Worm (Caenorhabditis elegans) whole organism, early embryonic: ENCODE data around the gene K08D10.14.
"Not testable (repeated sequence)": the region's sequence is repeated elsewhere in the genome, so short reads cannot be mapped to it uniquely, and the experiment has no call there.

ENCODE experiments used
- B0310.2 ChIP-seq: sonication (generic microtip); optimal IDR thresholded peaks from 2 replicates; lab custom pipeline; 2016; ENCODE audit warnings: mild to moderate bottlenecking, missing genetic modification characterization, missing compliant biosample characterization
- F13C5.2 ChIP-seq: sonication (generic microtip); optimal IDR thresholded peaks from 2 replicates; lab custom pipeline; 2017; ENCODE audit warnings: mild to moderate bottlenecking, missing genetic modification characterization, inconsistent platforms, missing compliant biosample characterization
- aly-1 ChIP-seq: sonication (generic microtip); optimal IDR thresholded peaks from 2 replicates; lab custom pipeline; 2016; ENCODE audit warnings: missing genetic modification characterization, missing compliant biosample characterization
- ama-1 ChIP-seq: fragments of 150-350 bp; optimal IDR thresholded peaks from 2 replicates; lab custom pipeline; 2014
- ceh-13 ChIP-seq: fragments of 200-800 bp; sonication (Bioruptor generic); optimal IDR thresholded peaks from 2 replicates; lab custom pipeline; 2018; ENCODE audit warnings: mild to moderate bottlenecking, missing genetic modification characterization, missing compliant biosample characterization
- ceh-36 ChIP-seq: sonication (generic microtip); optimal IDR thresholded peaks from 2 replicates; lab custom pipeline; 2016; ENCODE audit warnings: missing genetic modification characterization, inconsistent platforms, missing compliant biosample characterization
- ets-7 ChIP-seq: sonication (generic microtip); optimal IDR thresholded peaks from 2 replicates; lab custom pipeline; 2016; ENCODE audit warnings: missing genotype, missing genetic modification characterization, missing compliant biosample characterization
- flt-1 ChIP-seq: fragments of 200-800 bp; sonication (Bioruptor generic); IDR thresholded peaks from 2 replicates; pipeline ENCODE4 v1.3.6; 2022; ENCODE audit warnings: missing genetic modification characterization, missing compliant biosample characterization
- hmbx-1 ChIP-seq: sonication (generic microtip); optimal IDR thresholded peaks from 2 replicates; lab custom pipeline; 2016; ENCODE audit warnings: mild to moderate bottlenecking, missing genetic modification characterization, missing compliant biosample characterization
- hmg-4 ChIP-seq: fragments of 200-800 bp; sonication (Bioruptor generic); optimal IDR thresholded peaks from 2 replicates; lab custom pipeline; 2018; ENCODE audit warnings: mild to moderate bottlenecking, missing genetic modification characterization, missing compliant biosample characterization
- hnd-1 ChIP-seq: sonication (generic microtip); optimal IDR thresholded peaks from 2 replicates; lab custom pipeline; 2016; ENCODE audit warnings: missing genetic modification characterization, missing compliant biosample characterization
- pes-1 ChIP-seq: fragments of 200-800 bp; sonication (Bioruptor generic); IDR thresholded peaks from 2 replicates; pipeline ENCODE4 v1.3.6; 2022; ENCODE audit warnings: missing genetic modification reagents, missing genetic modification characterization, missing compliant biosample characterization
- scrt-1 ChIP-seq: fragments of 200-800 bp; sonication (Bioruptor generic); IDR thresholded peaks from 2 replicates; pipeline ENCODE4 v1.3.6; 2022; ENCODE audit warnings: missing genetic modification characterization, missing compliant biosample characterization
- sea-1 ChIP-seq: fragments of 200-800 bp; sonication (Bioruptor generic); conservative IDR thresholded peaks from 2 replicates; pipeline ENCODE4 v1.3.6; 2022; ENCODE audit warnings: missing genetic modification characterization, missing compliant biosample characterization
- tbx-11 ChIP-seq: fragments of 200-800 bp; sonication (Bioruptor generic); IDR thresholded peaks from 2 replicates; pipeline ENCODE4 v1.3.6; 2022; ENCODE audit warnings: missing genetic modification characterization, missing compliant biosample characterization
- tbx-37 ChIP-seq: fragments of 200-800 bp; sonication (Bioruptor generic); conservative IDR thresholded peaks from 2 replicates; pipeline ENCODE4 v1.3.6; 2022; ENCODE audit warnings: missing genetic modification reagents, missing genetic modification characterization, missing compliant biosample characterization
- tra-4 ChIP-seq: sonication (generic microtip); optimal IDR thresholded peaks from 2 replicates; lab custom pipeline; 2017; ENCODE audit warnings: missing genetic modification characterization, missing compliant biosample characterization

The K08D10.14 gene

DNA sequence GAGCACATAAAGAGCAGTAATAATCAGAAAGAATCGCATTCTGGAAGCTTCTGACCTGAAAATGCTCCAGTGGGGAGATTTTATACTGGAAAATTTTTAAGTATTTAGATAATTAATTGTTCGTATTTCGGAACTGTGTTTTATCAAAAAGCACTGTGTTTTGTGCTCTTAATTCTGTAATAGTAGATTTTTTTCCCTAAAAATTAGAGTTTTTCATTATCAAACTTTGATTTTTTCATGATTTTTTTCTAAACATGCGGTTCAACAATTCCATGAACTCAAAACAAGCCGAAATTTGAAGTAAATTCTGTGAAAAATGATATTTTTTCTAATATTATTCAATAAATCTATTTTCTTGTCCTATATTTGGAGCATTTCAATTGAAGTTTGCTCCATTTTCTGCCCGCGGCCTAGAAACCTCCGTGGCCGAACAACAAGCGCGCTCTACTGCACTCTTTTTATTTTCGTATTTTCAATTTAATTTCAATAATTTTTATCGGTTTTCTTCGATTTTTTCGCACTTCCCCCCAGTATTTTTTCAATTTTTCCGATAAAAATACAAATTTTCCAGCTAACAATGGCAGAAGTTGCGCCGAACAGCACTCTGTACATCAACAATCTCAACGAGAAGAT lies 16.9 kb downstream of the K08D10.14 start, which contains the start of the genes K08D10.13 and rnp-2:
TSS of gene K08D10.13 (minus strand) at position 51 of the 633 bp plus-strand sequence.
TSS of gene rnp-2 (plus strand) at position 546 of the 633 bp plus-strand sequence.
- TF ChIP-seq scrt-1 (GFP tag; lab: Robert Waterston, UW): no peak
- no peak for TF ChIP-seq pes-1 (GFP tag; lab: Robert Waterston, UW)
- TF ChIP-seq tbx-37: 0 out of 2 replicates have a peak, but pooled peaks have one; percentile 27
- TF ChIP-seq flt-1: no peak
- TF ChIP-seq tbx-11 (GFP tag; lab: Robert Waterston, UW): no peak
- TF ChIP-seq ets-7 (tag; lab: Kevin White, UChicago): no peak
- no peak for TF ChIP-seq ama-1
- TF ChIP-seq hmg-4 (GFP tag; lab: Kevin White, UChicago): no peak
- TF ChIP-seq B0310.2 (tag; lab: Kevin White, UChicago): no peak

DNA sequence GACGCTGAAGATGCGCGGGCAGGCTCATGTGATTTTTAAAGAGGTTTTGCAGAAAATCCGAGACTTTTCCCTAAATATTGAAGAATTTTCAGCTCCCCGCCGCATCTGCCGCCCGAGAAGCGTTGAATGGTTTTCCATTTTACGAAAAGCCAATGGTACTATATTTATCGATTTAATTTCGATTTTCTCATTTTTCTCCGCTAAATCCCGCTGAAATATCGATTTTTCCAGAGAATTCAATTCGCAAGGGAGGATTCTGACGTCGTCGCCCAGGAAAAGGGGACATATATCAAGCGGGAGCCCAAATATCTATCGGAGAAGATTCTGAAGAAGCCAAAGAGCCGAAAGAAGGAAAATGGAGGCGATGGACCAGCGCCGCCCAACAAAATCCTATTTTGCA lies 17.5 kb downstream of the K08D10.14 start:
- TF ChIP-seq B0310.2 (tag; lab: Kevin White, UChicago) (no peak), ama-1 (no peak)

DNA sequence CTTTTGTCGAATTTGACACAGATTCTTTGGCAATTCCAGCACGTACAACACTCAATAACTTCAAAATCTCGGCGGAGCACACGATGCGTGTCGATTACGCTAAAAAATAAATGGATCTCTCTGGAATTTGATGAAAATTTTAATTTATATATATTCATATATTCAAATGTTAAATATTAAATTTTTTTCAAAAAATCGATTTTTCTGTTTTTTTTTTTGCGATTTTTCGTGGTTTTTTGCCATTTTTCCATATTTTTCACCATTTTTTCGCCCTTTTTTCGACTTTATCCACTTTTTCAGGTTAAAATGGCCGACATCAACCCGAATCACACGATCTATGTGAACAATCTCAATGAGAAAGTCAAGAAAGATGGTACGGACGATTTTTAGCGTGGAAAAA lies 19.0 kb downstream of the K08D10.14 start, which contains the start of gene rnp-3:
TSS of gene rnp-3 (plus strand) at position 301 of the 400 bp plus-strand sequence.
- no peak for TF ChIP-seq ceh-13
- no peak for TF ChIP-seq ceh-36
- TF ChIP-seq ama-1: no peak
- no peak for TF ChIP-seq flt-1
- no peak for TF ChIP-seq B0310.2 (tag; lab: Kevin White, UChicago)
- no peak for TF ChIP-seq tbx-37
- no peak for TF ChIP-seq aly-1 (tag; lab: Kevin White, UChicago)
- TF ChIP-seq hnd-1 (tag; lab: Kevin White, UChicago): no peak
- no peak for TF ChIP-seq F13C5.2 (tag; lab: Kevin White, UChicago)
- no peak for TF ChIP-seq hmbx-1 (tag; lab: Kevin White, UChicago)
- no peak for TF ChIP-seq hmg-4 (GFP tag; lab: Kevin White, UChicago)
- TF ChIP-seq sea-1 (GFP tag; lab: Robert Waterston, UW): no peak
- no peak for TF ChIP-seq scrt-1 (GFP tag; lab: Robert Waterston, UW)
- TF ChIP-seq tbx-11 (GFP tag; lab: Robert Waterston, UW): no peak
- TF ChIP-seq tra-4: no peak

DNA sequence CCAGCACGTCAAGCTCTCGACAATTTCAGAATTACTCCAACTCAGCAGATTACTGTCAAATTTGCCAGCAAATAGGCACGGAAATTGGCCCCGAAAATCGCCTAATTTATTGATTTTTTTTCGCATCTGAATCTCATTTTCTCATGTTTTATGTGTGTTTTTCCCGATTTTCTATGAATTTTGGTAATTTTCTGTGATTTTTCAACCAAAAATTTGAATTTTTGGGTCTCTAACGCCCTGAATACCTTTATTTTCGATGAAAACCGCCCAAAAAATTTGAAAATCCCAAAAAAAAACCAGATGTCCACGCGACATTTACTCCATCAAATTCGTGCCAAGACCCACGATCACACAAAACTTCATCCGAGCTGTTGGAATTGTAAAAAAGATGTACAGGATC lies 21.3 kb downstream of the K08D10.14 start, which contains the start of gene dnj-15:
TSS of gene dnj-15 (plus strand) at position 301 of the 400 bp plus-strand sequence.
- TF ChIP-seq scrt-1 (GFP tag; lab: Robert Waterston, UW) (no peak), F13C5.2 (tag; lab: Kevin White, UChicago) (no peak), ama-1 (no peak), sea-1 (GFP tag; lab: Robert Waterston, UW) (no peak), tra-4 (no peak), aly-1 (tag; lab: Kevin White, UChicago) (no peak)

DNA sequence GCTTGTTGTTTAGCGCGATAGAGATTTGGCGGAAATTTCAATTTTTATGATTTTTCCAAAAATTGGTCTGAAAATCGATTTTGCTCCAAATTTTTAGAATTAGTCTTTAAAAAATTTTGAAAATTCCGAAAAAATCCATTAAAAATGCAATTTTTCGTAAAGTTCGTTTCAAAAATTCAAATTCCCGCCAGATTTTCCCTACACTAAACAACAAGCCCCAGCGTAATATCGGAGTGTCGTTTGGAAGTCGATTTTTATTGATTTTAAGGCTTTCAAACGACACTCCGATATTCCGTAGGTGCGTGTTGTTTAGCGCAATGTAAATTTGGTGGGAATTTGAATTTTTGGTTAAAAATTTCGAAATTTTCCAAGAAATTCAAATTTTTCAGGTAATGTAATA lies 21.9 kb downstream of the K08D10.14 start:
- TF ChIP-seq ets-7 (tag; lab: Kevin White, UChicago) (no peak), hnd-1 (tag; lab: Kevin White, UChicago) (no peak), ceh-13 (no peak), sea-1 (GFP tag; lab: Robert Waterston, UW) (no peak), flt-1 (no peak), B0310.2 (tag; lab: Kevin White, UChicago) (no peak), tra-4 (no peak), ceh-36 (no peak), scrt-1 (GFP tag; lab: Robert Waterston, UW) (no peak)

- TF ChIP-seq scrt-1 (GFP tag; lab: Robert Waterston, UW) (no peak), tra-4 (no peak), hmg-4 (GFP tag; lab: Kevin White, UChicago) (no peak), sea-1 (GFP tag; lab: Robert Waterston, UW) (no peak), ets-7 (tag; lab: Kevin White, UChicago) (no peak), B0310.2 (tag; lab: Kevin White, UChicago) (no peak), hnd-1 (tag; lab: Kevin White, UChicago) (no peak), tbx-37 (no peak), ama-1 (no peak), pes-1 (GFP tag; lab: Robert Waterston, UW) (no peak), F13C5.2 (tag; lab: Kevin White, UChicago) (no peak), ceh-13 (no peak), ceh-36 (no peak), flt-1 (no peak), tbx-11 (GFP tag; lab: Robert Waterston, UW) (no peak), hmbx-1 (tag; lab: Kevin White, UChicago) (no peak), aly-1 (tag; lab: Kevin White, UChicago) (no peak)
These were observed 22.8 kb downstream of the K08D10.14 start for ce11 chrIV:4177560-4177959.

ce11 chrIV:4178424-4178823 lies 23.7 kb downstream of the K08D10.14 start, which contains the start of gene tsen-34:
Gene tsen-34 (plus strand): TSS chrIV:4178457.
- TF ChIP-seq pes-1 (GFP tag; lab: Robert Waterston, UW) (no peak), ama-1 (peak; percentile 4)

DNA sequence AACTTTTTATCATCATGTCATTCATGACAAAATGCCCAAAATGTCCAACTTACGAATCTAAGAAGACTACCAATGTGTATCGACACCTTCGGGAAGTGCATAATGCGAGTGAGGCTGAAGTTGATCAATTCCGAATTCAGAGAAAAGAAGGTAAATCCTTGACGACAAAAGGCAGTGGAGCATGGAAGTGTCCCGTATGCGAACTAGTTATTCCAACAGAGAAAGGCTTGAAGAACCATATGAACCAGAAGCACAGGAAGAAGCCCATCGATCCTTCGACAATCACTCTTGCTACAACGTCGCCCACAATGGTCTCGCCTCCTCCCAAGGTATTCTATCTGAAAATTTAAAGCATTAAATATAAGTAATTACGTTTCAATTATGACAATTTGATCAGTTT lies 31.4 kb downstream of the K08D10.14 start, which contains the start of gene K08D10.11:
TSS of gene K08D10.11 (minus strand) at position 101 of the 400 bp plus-strand sequence.
- not testable (repeated sequence) for TF ChIP-seq ceh-13; hmg-4 (GFP tag; lab: Kevin White, UChicago); B0310.2 (tag; lab: Kevin White, UChicago)
